Fruit fly (Drosophila melanogaster) whole organism, adult: ENCODE measurements around the gene Spx.

Source experiments
- CG11617 ChIP-seq: fragments of 200-800 bp; sonication (Bioruptor generic); optimal IDR thresholded peaks from 2 replicates; lab custom pipeline; 2017; ENCODE audit warnings: mild to moderate bottlenecking, missing biosample characterization, missing genetic modification reagents, missing genetic modification characterization
- CG12768 ChIP-seq: fragments of 200-800 bp; sonication (Bioruptor generic); optimal IDR thresholded peaks from 2 replicates; lab custom pipeline; 2017; ENCODE audit warnings: missing biosample characterization, missing genetic modification characterization, mild to moderate bottlenecking, moderate library complexity, missing genetic modification reagents
- CG5204 ChIP-seq: fragments of 200-800 bp; sonication (Bioruptor generic); optimal IDR thresholded peaks from 2 replicates; lab custom pipeline; 2016; ENCODE audit warnings: missing biosample characterization, missing genetic modification characterization
- Crg-1 ChIP-seq: fragments of 200-800 bp; sonication (Bioruptor generic); optimal IDR thresholded peaks from 2 replicates; lab custom pipeline; 2016; ENCODE audit warnings: missing biosample characterization, missing genetic modification characterization
- Mnt ChIP-seq: fragments of 200-800 bp; sonication (Bioruptor generic); optimal IDR thresholded peaks from 2 replicates; lab custom pipeline; 2016; ENCODE audit warnings: missing biosample characterization, mild to moderate bottlenecking, missing genetic modification characterization
- bab1 ChIP-seq: fragments of 200-800 bp; sonication (Bioruptor generic); optimal IDR thresholded peaks from 3 replicates; lab custom pipeline; 2019; ENCODE audit warnings: missing biosample characterization, mild to moderate bottlenecking, missing genetic modification characterization, moderate library complexity
- cnc ChIP-seq, 2 experiments: fragments of >200 bp; optimal IDR thresholded peaks; 2 replicates each; lab custom pipeline; 2017
- kay ChIP-seq: fragments of 200-800 bp; sonication (Bioruptor generic); peaks from one replicate; lab custom pipeline; 2016; ENCODE audit warnings: missing biosample characterization, missing genetic modification characterization, borderline replicate concordance
- pad ChIP-seq: fragments of 200-800 bp; sonication (Bioruptor generic); optimal IDR thresholded peaks from 3 replicates; lab custom pipeline; 2017; ENCODE audit warnings: missing biosample characterization, missing genetic modification characterization, mild to moderate bottlenecking, moderate library complexity, missing genetic modification reagents
- toe ChIP-seq: fragments of 200-800 bp; sonication (Bioruptor generic); optimal IDR thresholded peaks from 2 replicates; lab custom pipeline; 2016; ENCODE audit warnings: missing biosample characterization, missing genetic modification characterization

DNA sequence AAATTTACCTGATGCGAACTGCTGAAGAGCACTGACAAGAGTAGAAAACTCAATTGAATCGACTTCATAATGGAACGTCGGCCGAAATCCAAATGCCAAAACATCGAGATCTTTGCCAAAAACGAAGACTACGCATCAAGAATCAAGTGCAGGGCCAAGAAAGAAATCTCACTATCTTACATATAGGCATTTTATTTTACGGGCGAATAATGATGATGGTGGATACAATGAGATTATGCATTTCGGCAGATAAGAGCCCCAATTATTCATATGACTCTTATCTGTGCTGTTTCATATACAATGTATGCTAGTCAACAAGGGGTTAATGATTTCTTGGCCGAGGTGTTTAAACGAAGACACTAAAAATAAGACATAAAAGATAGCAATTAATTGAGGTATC is 36.4 kb upstream of the Spx start, which contains the start of gene Btnd:
- TF ChIP-seq CG11617 (GFP tag; lab: Kevin White, UChicago) = no peak
- no peak for TF ChIP-seq kay (GFP tag; lab: Kevin White, UChicago)
- TF ChIP-seq CG12768 (GFP tag; lab: Kevin White, UChicago) = no peak
- TF ChIP-seq Mnt (GFP tag; lab: Kevin White, UChicago) = no peak
- no peak for TF ChIP-seq toe (GFP tag; lab: Kevin White, UChicago)
- TF ChIP-seq pad (GFP tag; lab: Kevin White, UChicago) = no peak
- no peak for TF ChIP-seq bab1 (GFP tag; lab: Kevin White, UChicago)
- TF ChIP-seq Crg-1 (GFP tag; lab: Kevin White, UChicago) = no peak
- no peak for TF ChIP-seq CG5204 (GFP tag; lab: Kevin White, UChicago)
- TF ChIP-seq cnc (optimal IDR thresholded peaks at IDR 0.05; lab: Kevin White, UChicago) = no peak
